Worm (Caenorhabditis elegans): ENCODE measurements around the gene E04F6.10.
A peak's percentile ranks its signal among the peaks of the same experiment; 100 is the strongest.

DNA sequence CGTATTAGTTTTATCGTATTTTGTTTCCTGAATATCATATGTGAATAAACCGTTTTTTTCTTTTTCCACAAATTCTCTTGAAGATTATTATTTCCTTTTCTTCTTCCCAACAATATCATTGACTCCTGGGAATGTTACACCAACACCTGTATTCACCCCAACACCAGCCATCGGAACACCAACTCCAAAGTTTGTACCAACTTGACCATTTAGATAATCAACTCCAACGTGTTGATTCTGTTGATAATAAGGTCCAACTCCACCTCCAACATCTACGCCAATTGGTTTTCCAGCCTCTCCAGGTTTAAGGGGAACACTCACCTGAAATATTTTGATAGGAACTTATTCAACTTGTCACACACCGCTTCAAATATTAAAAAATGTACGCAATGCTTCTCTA is 19.5 kb downstream of the E04F6.10 start:
- TF ChIP-seq zag-1 (tag; optimal IDR thresholded peaks at IDR 0.05), result no peak
- TF ChIP-seq elt-1 (tag; optimal IDR thresholded peaks at IDR 0.05), result no peak
- TF ChIP-seq lin-39 (tag; optimal IDR thresholded peaks at IDR 0.05), result no peak
- peak; percentile 8 for TF ChIP-seq elt-2 (tag; optimal IDR thresholded peaks at IDR 0.05)
- TF ChIP-seq daf-12 (tag; optimal IDR thresholded peaks at IDR 0.05), result no peak
- TF ChIP-seq fkh-2 (tag; optimal IDR thresholded peaks at IDR 0.05), result no peak
